Fruit fly (Drosophila melanogaster) whole organism, embryonic: ENCODE data around the gene Spx.

Experiments used
- Adf1 ChIP-seq: fragments of 200-800 bp; sonication (Bioruptor generic); IDR thresholded peaks from 2 replicates; pipeline ENCODE4 v1.3.6; 2022; ENCODE audit warnings: missing biosample characterization, missing genetic modification characterization
- CG12219 ChIP-seq: fragments of 200-800 bp; sonication (Bioruptor generic); optimal IDR thresholded peaks from 3 replicates; lab custom pipeline; 2018; ENCODE audit warnings: missing biosample characterization, mild to moderate bottlenecking, missing genetic modification characterization
- CG14860 ChIP-seq: fragments of 200-800 bp; sonication (Bioruptor generic); IDR thresholded peaks from 3 replicates; pipeline ENCODE4 v1.3.6; 2022; ENCODE audit warnings: missing biosample characterization, missing genetic modification characterization; ENCODE audit not compliant: partially characterized antibody
- CG18262 ChIP-seq: fragments of 200-800 bp; optimal IDR thresholded peaks from 3 replicates; lab custom pipeline; 2019; ENCODE audit warnings: missing biosample characterization, mild to moderate bottlenecking, missing genetic modification characterization, moderate library complexity
- CG1832 ChIP-seq: fragments of 200-800 bp; sonication (Bioruptor generic); optimal IDR thresholded peaks from 2 replicates; lab custom pipeline; 2017; ENCODE audit warnings: missing biosample characterization, mild to moderate bottlenecking, missing genetic modification characterization, inconsistent platforms
- CG18599 ChIP-seq: fragments of 200-800 bp; sonication (Bioruptor generic); optimal IDR thresholded peaks from 3 replicates; lab custom pipeline; 2017; ENCODE audit warnings: missing biosample characterization, missing genetic modification characterization, mild to moderate bottlenecking, moderate library complexity, missing genetic modification reagents
- CG3838 ChIP-seq: fragments of 200-800 bp; sonication (Bioruptor generic); optimal IDR thresholded peaks from 3 replicates; lab custom pipeline; 2016; ENCODE audit warnings: missing biosample characterization, missing genetic modification characterization
- CG4707 ChIP-seq: fragments of 200-800 bp; sonication (Bioruptor generic); optimal IDR thresholded peaks from 2 replicates; lab custom pipeline; 2018; ENCODE audit warnings: missing biosample characterization, mild to moderate bottlenecking, missing genetic modification characterization, moderate library complexity
- CG4730 ChIP-seq: fragments of 200-800 bp; sonication (Bioruptor generic); IDR thresholded peaks from 2 replicates; pipeline ENCODE4 v1.3.6; 2022; ENCODE audit warnings: missing biosample characterization, missing genetic modification characterization
- CG5953 ChIP-seq: fragments of 200-800 bp; sonication (Bioruptor generic); IDR thresholded peaks from 2 replicates; pipeline ENCODE4 v1.3.6; 2022; ENCODE audit warnings: missing biosample characterization, missing genetic modification characterization
- CG7987 ChIP-seq: fragments of 200-800 bp; sonication (Bioruptor generic); optimal IDR thresholded peaks from 2 replicates; lab custom pipeline; 2018; ENCODE audit warnings: missing biosample characterization, mild to moderate bottlenecking, missing genetic modification characterization, moderate library complexity
- CG8281 ChIP-seq: fragments of 200-800 bp; sonication (Bioruptor generic); optimal IDR thresholded peaks from 2 replicates; lab custom pipeline; 2018; ENCODE audit warnings: missing biosample characterization, mild to moderate bottlenecking, missing genetic modification characterization, moderate library complexity
- CG8290 ChIP-seq, 3 experiments: fragments of 200-800 bp; sonication (Bioruptor generic); optimal IDR thresholded peaks; 2 replicates each; lab custom pipeline; 2016 to 2019; ENCODE audit warnings: missing biosample characterization in 3 of 3, missing genetic modification characterization in 3 of 3, mild to moderate bottlenecking in 2 of 3, moderate library complexity in 1 of 3
- Deaf1 ChIP-seq: fragments of 200-800 bp; optimal IDR thresholded peaks from 3 replicates; lab custom pipeline; 2019; ENCODE audit warnings: missing biosample characterization, mild to moderate bottlenecking, missing genetic modification characterization, moderate library complexity
- Doc3 ChIP-seq: fragments of 200-800 bp; sonication (Bioruptor generic); IDR thresholded peaks from 3 replicates; pipeline ENCODE4 v1.3.6; 2022; ENCODE audit warnings: missing biosample characterization, missing genetic modification characterization; ENCODE audit not compliant: partially characterized antibody
- Ets65A ChIP-seq: fragments of 200-800 bp; sonication (Bioruptor generic); peaks from one replicate; lab custom pipeline; 2016; ENCODE audit warnings: missing biosample characterization, missing genetic modification characterization
- Fer2 ChIP-seq: fragments of 200-800 bp; sonication (Bioruptor generic); optimal IDR thresholded peaks from 2 replicates; lab custom pipeline; 2018; ENCODE audit warnings: missing biosample characterization, mild to moderate bottlenecking, missing genetic modification characterization, moderate library complexity
- HmgD ChIP-seq: fragments of 200-800 bp; sonication (Bioruptor generic); optimal IDR thresholded peaks from 3 replicates; lab custom pipeline; 2016; ENCODE audit warnings: missing biosample characterization, missing genetic modification characterization
- Hr39 ChIP-seq: fragments of >200 bp; optimal IDR thresholded peaks from 2 replicates; lab custom pipeline; 2017
- Jarid2 ChIP-seq: fragments of 200-800 bp; sonication (Bioruptor generic); optimal IDR thresholded peaks from 3 replicates; lab custom pipeline; 2017; ENCODE audit warnings: mild to moderate bottlenecking, missing biosample characterization, missing genetic modification reagents, missing genetic modification characterization
- Mad ChIP-seq: fragments of 200-800 bp; sonication (Bioruptor generic); optimal IDR thresholded peaks from 2 replicates; lab custom pipeline; 2016; ENCODE audit warnings: missing biosample characterization, missing genetic modification characterization
- Ptx1 ChIP-seq: fragments of 200-800 bp; sonication (Bioruptor generic); IDR thresholded peaks from 2 replicates; pipeline ENCODE4 v1.3.6; 2022; ENCODE audit warnings: missing biosample characterization, missing genetic modification characterization
- Sry-δ ChIP-seq: fragments of 200-800 bp; sonication (Bioruptor generic); optimal IDR thresholded peaks from 2 replicates; lab custom pipeline; 2016; ENCODE audit warnings: missing biosample characterization, missing genetic modification characterization
- abd-A ChIP-seq: fragments of 200-800 bp; sonication (Bioruptor generic); optimal IDR thresholded peaks from 3 replicates; lab custom pipeline; 2019; ENCODE audit warnings: missing biosample characterization, mild to moderate bottlenecking, missing genetic modification characterization, moderate library complexity
- bbx ChIP-seq: fragments of 200-800 bp; sonication (Bioruptor generic); IDR thresholded peaks from 2 replicates; pipeline ENCODE4 v1.3.6; 2022; ENCODE audit warnings: missing biosample characterization, missing genetic modification characterization; ENCODE audit not compliant: partially characterized antibody
- chinmo ChIP-seq: fragments of 200-800 bp; sonication (Bioruptor generic); IDR thresholded peaks from 4 replicates; pipeline ENCODE4 v1.3.6; 2022; ENCODE audit warnings: missing biosample characterization, missing genetic modification characterization; ENCODE audit not compliant: partially characterized antibody
- crol ChIP-seq: fragments of 200-800 bp; sonication (Bioruptor generic); IDR thresholded peaks from 2 replicates; pipeline ENCODE4 v1.3.6; 2022; ENCODE audit warnings: missing biosample characterization, missing genetic modification characterization
- da ChIP-seq: fragments of 200-800 bp; sonication (Bioruptor generic); optimal IDR thresholded peaks from 2 replicates; lab custom pipeline; 2016; ENCODE audit warnings: missing biosample characterization, missing genetic modification characterization
- dmrt99B ChIP-seq: fragments of 200-800 bp; sonication (Bioruptor generic); optimal IDR thresholded peaks from 2 replicates; lab custom pipeline; 2018; ENCODE audit warnings: missing biosample characterization, mild to moderate bottlenecking, missing genetic modification characterization, moderate library complexity
- eve ChIP-seq, 2 experiments: fragments of >200 bp; optimal IDR thresholded peaks; 2 replicates each; lab custom pipeline; 2017; ENCODE audit warnings: missing biosample characterization in 2 of 2, missing genetic modification characterization in 2 of 2
- ewg ChIP-seq: fragments of 200-800 bp; sonication (Bioruptor generic); optimal IDR thresholded peaks from 3 replicates; lab custom pipeline; 2017; ENCODE audit warnings: mild to moderate bottlenecking, missing biosample characterization, missing genetic modification reagents, missing genetic modification characterization
- fd64A ChIP-seq: fragments of 200-800 bp; sonication (Bioruptor generic); optimal IDR thresholded peaks from 3 replicates; lab custom pipeline; 2018; ENCODE audit warnings: missing biosample characterization, mild to moderate bottlenecking, missing genetic modification characterization
- insv ChIP-seq, 2 experiments: fragments of 200-800 bp; sonication (Bioruptor generic); optimal IDR thresholded peaks; 3 replicates each; lab custom pipeline; 2016 to 2018; ENCODE audit warnings: missing biosample characterization in 2 of 2, missing genetic modification characterization in 2 of 2
- org-1 ChIP-seq: fragments of 200-800 bp; sonication (Bioruptor generic); optimal IDR thresholded peaks from 2 replicates; lab custom pipeline; 2017; ENCODE audit warnings: missing biosample characterization, missing genetic modification characterization
- scrt ChIP-seq: fragments of 200-800 bp; sonication (Bioruptor generic); optimal IDR thresholded peaks from 2 replicates; lab custom pipeline; 2018; ENCODE audit warnings: missing biosample characterization, mild to moderate bottlenecking, missing genetic modification characterization, moderate library complexity
- slp2 ChIP-seq: fragments of 200-800 bp; sonication (Bioruptor generic); optimal IDR thresholded peaks from 2 replicates; lab custom pipeline; 2016; ENCODE audit warnings: missing biosample characterization, missing genetic modification characterization
- unc-4 ChIP-seq: fragments of 200-800 bp; sonication (Bioruptor generic); IDR thresholded peaks from 2 replicates; pipeline ENCODE4 v1.3.6; 2022; ENCODE audit warnings: missing biosample characterization, missing genetic modification characterization; ENCODE audit not compliant: partially characterized antibody
- wdn ChIP-seq: fragments of 200-800 bp; sonication (Bioruptor generic); IDR thresholded peaks from 2 replicates; pipeline ENCODE4 v1.3.6; 2022; ENCODE audit warnings: missing biosample characterization, missing genetic modification characterization

Gene Spx

DNA sequence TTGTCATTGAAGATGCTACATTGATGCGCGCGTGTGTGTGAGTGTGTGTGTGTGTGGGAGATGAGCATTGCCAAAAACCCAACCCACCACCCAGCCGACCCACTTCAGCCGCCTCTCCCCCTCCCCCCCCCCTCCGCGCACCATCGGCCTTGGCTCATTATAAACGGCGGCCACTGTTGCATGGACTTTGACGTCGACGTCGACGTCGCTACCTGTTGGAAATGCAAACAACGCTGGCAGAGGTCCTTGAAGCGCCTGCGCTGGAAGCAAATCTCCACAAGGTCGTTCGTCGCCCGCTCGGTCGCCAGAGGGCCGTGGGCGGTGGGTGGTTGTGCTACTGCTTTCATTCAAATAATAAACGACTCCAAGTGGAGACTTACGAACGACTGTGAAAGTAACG is 39.0 kb upstream of the Spx start:
- TF ChIP-seq CG14860 (GFP tag; lab: Robert Waterston, UW): no peak
- TF ChIP-seq Deaf1 (tag; lab: Kevin White, UChicago): peak; percentile 85
- TF ChIP-seq CG4730 (GFP tag; lab: Robert Waterston, UW): no peak
- no peak for TF ChIP-seq fd64A (GFP tag; lab: Kevin White, UChicago)
- TF ChIP-seq CG1832 (GFP tag; lab: Kevin White, UChicago): no peak
- no peak for TF ChIP-seq wdn (GFP tag; lab: Robert Waterston, UW)
- no peak for TF ChIP-seq Sry-δ (GFP tag; lab: Kevin White, UChicago)
- no peak for TF ChIP-seq insv (GFP tag; optimal IDR thresholded peaks at IDR 0.05; lab: Kevin White, UChicago)
- no peak for TF ChIP-seq slp2 (GFP tag; lab: Kevin White, UChicago)
- TF ChIP-seq eve (GFP tag; optimal IDR thresholded peaks at IDR 0.05; lab: Kevin White, UChicago): no peak
- no peak for TF ChIP-seq Ptx1
- TF ChIP-seq scrt (GFP tag; lab: Kevin White, UChicago): peak; percentile 96
- TF ChIP-seq chinmo (GFP tag; lab: Robert Waterston, UW): 0 out of 4 replicates have a peak, but pooled peaks have one; percentile 14
- peak; percentile 35 for TF ChIP-seq abd-A (tag; lab: Kevin White, UChicago)
- TF ChIP-seq CG18599 (GFP tag; lab: Kevin White, UChicago): peak; percentile 31
- no peak for TF ChIP-seq CG5953 (GFP tag; lab: Robert Waterston, UW)
- no peak for TF ChIP-seq da
- TF ChIP-seq CG18262 (tag; lab: Kevin White, UChicago): no peak
- no peak for TF ChIP-seq Fer2 (tag; lab: Kevin White, UChicago)
- no peak for TF ChIP-seq CG8290 (GFP tag; optimal IDR thresholded peaks at IDR 0.05; lab: Kevin White, UChicago)
- TF ChIP-seq CG8290 (tag; optimal IDR thresholded peaks at IDR 0.05; lab: Kevin White, UChicago): no peak
- TF ChIP-seq Ets65A (GFP tag; lab: Kevin White, UChicago): no peak
- TF ChIP-seq CG12219 (GFP tag; lab: Kevin White, UChicago): no peak
- peak; percentile 58 for TF ChIP-seq crol (GFP tag; lab: Robert Waterston, UW)
- TF ChIP-seq unc-4: no peak
- no peak for TF ChIP-seq CG8281 (tag; lab: Kevin White, UChicago)
- peak; percentile 61 for TF ChIP-seq ewg (GFP tag; lab: Kevin White, UChicago)
- peak; percentile 87 for TF ChIP-seq Adf1 (GFP tag; lab: Robert Waterston, UW)
- peak; percentile 56 for TF ChIP-seq Hr39 (lab: Kevin White, UChicago)
- TF ChIP-seq bbx (GFP tag; lab: Robert Waterston, UW): no peak
- no peak for TF ChIP-seq dmrt99B (tag; lab: Kevin White, UChicago)
- no peak for TF ChIP-seq Doc3
- no peak for TF ChIP-seq Jarid2 (GFP tag; lab: Kevin White, UChicago)
- no peak for TF ChIP-seq CG3838 (GFP tag; lab: Kevin White, UChicago)
- no peak for TF ChIP-seq Mad (GFP tag; lab: Kevin White, UChicago)
- TF ChIP-seq org-1 (GFP tag; lab: Kevin White, UChicago): no peak
- TF ChIP-seq CG7987 (GFP tag; lab: Kevin White, UChicago): no peak

dm6 chrX:6219227-6219626 is 36.4 kb upstream of the Spx start, which contains the start of gene Btnd:
Btnd (minus strand) TSS chrX:6219327.
- TF ChIP-seq HmgD (no peak), CG4707 (GFP tag; lab: Kevin White, UChicago) (no peak)
